Fruit fly (Drosophila melanogaster): ENCODE measurements around the gene sowah.

Gene sowah

DNA sequence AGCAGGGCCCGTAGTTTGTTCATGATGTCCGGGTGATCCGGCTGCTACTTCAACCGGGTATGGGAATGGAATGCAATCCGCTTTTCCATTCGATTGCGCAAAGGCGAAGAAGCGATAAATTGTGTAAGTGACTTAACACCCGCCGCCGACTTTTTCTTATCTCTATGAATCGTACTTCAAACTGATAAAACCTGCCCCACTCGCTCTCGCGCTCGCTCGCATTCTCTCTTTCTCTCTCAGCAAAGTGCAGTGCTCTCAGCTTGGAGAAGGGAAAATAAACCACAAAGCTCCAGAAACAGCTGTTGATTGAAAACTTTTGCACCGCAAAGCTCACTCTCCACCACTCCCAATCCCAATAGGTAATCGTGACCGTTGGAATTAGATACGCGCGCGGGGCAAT, 82.4 kb downstream of the sowah start (continued):
- TF ChIP-seq CG6163 (GFP tag; IDR thresholded peaks at IDR 0.05) (peak; percentile 55; the same call in 2 of the 3 replicates), CG34406 (GFP tag; optimal IDR thresholded peaks at IDR 0.05) (no peak), Sox15 (GFP tag; optimal IDR thresholded peaks at IDR 0.05) (no peak), CG6276 (GFP tag; optimal IDR thresholded peaks at IDR 0.05) (peak; percentile 63), Eip78C (GFP tag) (peak; percentile 27), topi (GFP tag; optimal IDR thresholded peaks at IDR 0.05) (no peak), CG15336 (GFP tag; IDR thresholded peaks at IDR 0.05) (peak; percentile 37; the same call in 1 of the 2 replicates), pdm3 (GFP tag; optimal IDR thresholded peaks at IDR 0.05) (no peak), CG31627 (GFP tag; optimal IDR thresholded peaks at IDR 0.05) (no peak), CG10631 (GFP tag; optimal IDR thresholded peaks at IDR 0.05) (no peak), achi (GFP tag; optimal IDR thresholded peaks at IDR 0.05) (no peak), salr (GFP tag; optimal IDR thresholded peaks at IDR 0.05) (no peak), Blimp-1 (GFP tag; optimal IDR thresholded peaks at IDR 0.05) (no peak), CG32006 (GFP tag; optimal IDR thresholded peaks at IDR 0.05) (no peak), acj6 (GFP tag; optimal IDR thresholded peaks at IDR 0.05) (no peak), spab (GFP tag; optimal IDR thresholded peaks at IDR 0.05) (no peak), CG9139 (GFP tag; optimal IDR thresholded peaks at IDR 0.05) (peak; percentile 15), Hr38 (GFP tag; optimal IDR thresholded peaks at IDR 0.05) (no peak), CG11902 (GFP tag; optimal IDR thresholded peaks at IDR 0.05) (no peak)

Measured in whole organism, prepupa.